Worm (Caenorhabditis elegans): Measurements from ENCODE around the gene ZK287.9.

ce11 chrV:9709747-9710146, 30.6 kb downstream of the ZK287.9 start, which contains the start of gene tag-120:
- TF ChIP-seq dao-5 (tag; optimal IDR thresholded peaks at IDR 0.05) (no peak), W03F9.2 (tag; optimal IDR thresholded peaks at IDR 0.05) (no peak)
